Worm (Caenorhabditis elegans): ENCODE results near the gene bath-44.

DNA sequence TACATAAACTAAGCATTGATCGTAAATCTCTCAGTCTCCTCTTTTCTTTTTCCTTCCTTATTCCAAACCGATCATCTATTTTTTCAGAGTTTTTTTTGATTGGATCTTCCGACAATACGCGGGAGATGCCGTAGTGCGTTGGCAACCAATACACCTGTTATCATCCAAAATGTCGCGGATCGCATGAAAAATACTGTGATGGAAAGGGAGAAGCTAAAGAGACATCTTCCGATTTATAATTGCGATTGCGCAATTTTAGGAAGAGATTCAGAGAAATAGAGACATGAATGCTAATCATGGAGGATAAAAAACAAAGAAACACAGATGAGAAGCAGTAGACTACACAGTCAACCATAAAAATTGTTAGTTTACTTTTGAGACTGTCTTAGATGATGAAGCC lies 11.7 kb downstream of the bath-44 start:
- TF ChIP-seq unc-62 (GFP tag; optimal IDR thresholded peaks at IDR 0.05): no peak
- no peak for TF ChIP-seq ama-1 (optimal IDR thresholded peaks at IDR 0.05)
- no peak for TF ChIP-seq R02D3.7 (tag; optimal IDR thresholded peaks at IDR 0.05)
- no peak for TF ChIP-seq nhr-12 (tag; optimal IDR thresholded peaks at IDR 0.05)
- no peak for TF ChIP-seq ztf-11 (tag; optimal IDR thresholded peaks at IDR 0.05)
- TF ChIP-seq ceh-16 (tag; optimal IDR thresholded peaks at IDR 0.05): no peak
- TF ChIP-seq nhr-23 (tag; optimal IDR thresholded peaks at IDR 0.05): no peak
